Fruit fly (Drosophila melanogaster): ENCODE data around the gene Taf1.
A peak's percentile ranks its signal among the peaks of the same experiment; 100 is the strongest.

The Taf1 gene

DNA sequence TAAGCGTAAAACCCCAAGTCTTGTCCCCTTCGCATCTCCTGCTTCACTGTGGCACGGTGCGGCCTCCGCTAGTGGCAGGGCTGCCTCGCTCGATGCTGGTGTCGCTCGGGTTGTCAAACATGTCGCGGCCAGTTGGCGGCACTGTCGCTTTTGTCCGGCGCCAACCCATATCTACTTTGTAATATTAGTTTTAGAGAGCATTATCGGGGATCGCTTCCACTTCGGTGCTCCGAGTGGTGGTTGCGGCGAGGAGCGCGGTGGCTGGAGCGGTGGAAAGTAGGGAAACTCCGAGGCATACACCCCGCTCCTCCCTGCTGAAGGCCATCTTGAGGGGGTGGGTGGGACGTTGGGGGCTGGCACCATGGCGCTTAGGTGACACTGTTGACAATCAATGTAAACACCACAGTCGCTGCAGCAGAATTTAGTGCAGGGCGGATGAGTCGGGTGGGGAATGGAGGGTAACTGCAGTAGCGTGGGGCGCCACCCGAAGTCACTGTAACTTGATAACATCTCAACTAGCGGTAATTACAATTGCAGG lies 18.5 kb downstream of the Taf1 start:
- TF ChIP-seq fd102C (GFP tag; optimal IDR thresholded peaks at IDR 0.05): peak; percentile 17
- TF ChIP-seq CG12769 (tag; optimal IDR thresholded peaks at IDR 0.05): peak; percentile 37
- TF ChIP-seq CG12155 (GFP tag; optimal IDR thresholded peaks at IDR 0.05): no peak
- peak; percentile 37 for TF ChIP-seq Blimp-1 (GFP tag; optimal IDR thresholded peaks at IDR 0.05)
- no peak for TF ChIP-seq esg (GFP tag; conservative IDR thresholded peaks at IDR 0.05)
- no peak for TF ChIP-seq CG15073 (GFP tag; optimal IDR thresholded peaks at IDR 0.05)
- TF ChIP-seq slp2 (GFP tag; optimal IDR thresholded peaks at IDR 0.05): no peak
- peak; percentile 31 for TF ChIP-seq CG1233 (GFP tag; optimal IDR thresholded peaks at IDR 0.05)
- TF ChIP-seq trem (tag; optimal IDR thresholded peaks at IDR 0.05): peak; percentile 3
- peak; percentile 44 for TF ChIP-seq CG6813 (GFP tag; optimal IDR thresholded peaks at IDR 0.05)
- no peak for TF ChIP-seq CG11247 (GFP tag; IDR thresholded peaks at IDR 0.05)
- no peak for TF ChIP-seq CG14014 (GFP tag; IDR thresholded peaks at IDR 0.05)
- TF ChIP-seq sens-2 (GFP tag; IDR thresholded peaks at IDR 0.05): 0 out of 2 replicates have a peak, but pooled peaks have one; percentile 15
- TF ChIP-seq Awh (GFP tag; IDR thresholded peaks at IDR 0.05): peak; percentile 27; the same call in 1 of the 2 replicates
- TF ChIP-seq Jarid2 (GFP tag; optimal IDR thresholded peaks at IDR 0.05): peak; percentile 3
- no peak for TF ChIP-seq ems (GFP tag; optimal IDR thresholded peaks at IDR 0.05)
- TF ChIP-seq Spps (tag; optimal IDR thresholded peaks at IDR 0.05): no peak
- no peak for TF ChIP-seq CG16779 (GFP tag; IDR thresholded peaks at IDR 0.05)
- TF ChIP-seq trh (GFP tag; optimal IDR thresholded peaks at IDR 0.05): no peak
- peak; percentile 46 for TF ChIP-seq dmrt11E (tag; optimal IDR thresholded peaks at IDR 0.05)
- TF ChIP-seq CG15601 (tag; optimal IDR thresholded peaks at IDR 0.05): peak; percentile 52
- no peak for TF ChIP-seq da (GFP tag; optimal IDR thresholded peaks at IDR 0.05)
- no peak for TF ChIP-seq Six4 (GFP tag; optimal IDR thresholded peaks at IDR 0.05)
- peak; percentile 43 for TF ChIP-seq gsb-n (tag; optimal IDR thresholded peaks at IDR 0.05)
- TF ChIP-seq stwl (tag; optimal IDR thresholded peaks at IDR 0.05): no peak
- peak; percentile 54; the same call in 1 of the 2 replicates for TF ChIP-seq chm (GFP tag; IDR thresholded peaks at IDR 0.05)
- TF ChIP-seq CG8478 (optimal IDR thresholded peaks at IDR 0.05): no peak
- TF ChIP-seq lbe (GFP tag; optimal IDR thresholded peaks at IDR 0.05): no peak
- peak; percentile 45 for TF ChIP-seq CG10209 (GFP tag; optimal IDR thresholded peaks at IDR 0.05)
- TF ChIP-seq crol (GFP tag; IDR thresholded peaks at IDR 0.05): peak; percentile 96
- no peak for TF ChIP-seq knrl (GFP tag; IDR thresholded peaks at IDR 0.05; ENCODE audit: partially characterized antibody)
- TF ChIP-seq HLHmδ (GFP tag; optimal IDR thresholded peaks at IDR 0.05): peak; percentile 95
- TF ChIP-seq grn (GFP tag; optimal IDR thresholded peaks at IDR 0.05): peak; percentile 69
- TF ChIP-seq Side (GFP tag; optimal IDR thresholded peaks at IDR 0.05): no peak
- peak; percentile 39 for TF ChIP-seq CG1529 (GFP tag; optimal IDR thresholded peaks at IDR 0.05)
- peak; percentile 27 for TF ChIP-seq CG18619 (GFP tag; optimal IDR thresholded peaks at IDR 0.05)
- TF ChIP-seq CG2199 (GFP tag; IDR thresholded peaks at IDR 0.05): 0 out of 3 replicates have a peak, but pooled peaks have one; percentile 51
- TF ChIP-seq Usf (GFP tag; optimal IDR thresholded peaks at IDR 0.05): peak; percentile 36
- peak; percentile 8; the same call in 1 of the 2 replicates for TF ChIP-seq CG10959 (GFP tag; IDR thresholded peaks at IDR 0.05)
- peak; percentile 19 for TF ChIP-seq CG8359 (GFP tag; optimal IDR thresholded peaks at IDR 0.05; ENCODE audit: borderline replicate concordance)
- TF ChIP-seq ranshi (GFP tag; IDR thresholded peaks at IDR 0.05): 0 out of 2 replicates have a peak, but pooled peaks have one; percentile 22
- TF ChIP-seq CG7987 (GFP tag; optimal IDR thresholded peaks at IDR 0.05): peak; percentile 17
- TF ChIP-seq CG9932 (GFP tag; IDR thresholded peaks at IDR 0.05): no peak
- peak; percentile 9 for TF ChIP-seq Hey (tag; optimal IDR thresholded peaks at IDR 0.05)
- TF ChIP-seq oc (tag; optimal IDR thresholded peaks at IDR 0.05): peak; percentile 57
- no peak for TF ChIP-seq corto (GFP tag; optimal IDR thresholded peaks at IDR 0.05)
- TF ChIP-seq NC2α (GFP tag; optimal IDR thresholded peaks at IDR 0.05): no peak
- TF ChIP-seq MTF-1 (GFP tag; optimal IDR thresholded peaks at IDR 0.05; ENCODE audit: borderline replicate concordance): peak; percentile 77
- no peak for TF ChIP-seq CG1602 (GFP tag; optimal IDR thresholded peaks at IDR 0.05)
- no peak for TF ChIP-seq MESR4 (GFP tag; optimal IDR thresholded peaks at IDR 0.05)

All from whole organism, embryonic.